Fruit fly (Drosophila melanogaster) whole organism, embryonic: ENCODE results near the gene CG18266.

Source experiments
- CG7745 ChIP-seq: fragments of 200-800 bp; sonication (Bioruptor generic); optimal IDR thresholded peaks from 2 replicates; lab custom pipeline; 2018; ENCODE audit warnings: missing biosample characterization, mild to moderate bottlenecking, missing genetic modification characterization, moderate library complexity
- chm ChIP-seq: fragments of 200-800 bp; sonication (Bioruptor generic); IDR thresholded peaks from 2 replicates; pipeline ENCODE4 v1.3.6; 2022; ENCODE audit warnings: missing biosample characterization, missing genetic modification characterization
- dan ChIP-seq: fragments of 200-800 bp; sonication (Bioruptor generic); IDR thresholded peaks from 2 replicates; pipeline ENCODE4 v1.3.6; 2022; ENCODE audit warnings: missing biosample characterization, missing genetic modification characterization
- maf-S ChIP-seq: fragments of 200-800 bp; sonication (Bioruptor generic); optimal IDR thresholded peaks from 2 replicates; lab custom pipeline; 2016; ENCODE audit warnings: missing biosample characterization, missing genetic modification characterization
- mam ChIP-seq: fragments of 200-800 bp; sonication (Bioruptor generic); optimal IDR thresholded peaks from 3 replicates; lab custom pipeline; 2016; ENCODE audit warnings: missing biosample characterization, missing genetic modification characterization
- nerfin-1 ChIP-seq: fragments of 200-800 bp; sonication (Bioruptor generic); optimal IDR thresholded peaks from 3 replicates; lab custom pipeline; 2019; ENCODE audit warnings: missing biosample characterization, mild to moderate bottlenecking, missing genetic modification characterization, moderate library complexity
- nmo ChIP-seq: fragments of 200-800 bp; sonication (Bioruptor generic); optimal IDR thresholded peaks from 2 replicates; lab custom pipeline; 2018; ENCODE audit warnings: missing biosample characterization, mild to moderate bottlenecking, missing genetic modification characterization, moderate library complexity
- trh ChIP-seq: fragments of 200-800 bp; sonication (Bioruptor generic); optimal IDR thresholded peaks from 2 replicates; lab custom pipeline; 2016; ENCODE audit warnings: missing biosample characterization, missing genetic modification characterization
- yki ChIP-seq: fragments of >200 bp; optimal IDR thresholded peaks from 3 replicates; lab custom pipeline; 2018

dm6 chr2L:5547288-5547777 lies 49.3 kb upstream of the CG18266 start:
- TF ChIP-seq nerfin-1 (tag; lab: Kevin White, UChicago) (peak; percentile 33), trh (GFP tag; lab: Kevin White, UChicago) (no peak), mam (GFP tag; lab: Kevin White, UChicago) (no peak), dan (GFP tag; lab: Robert Waterston, UW) (no peak), maf-S (no peak), yki (lab: Kevin White, UChicago) (no peak), CG7745 (no peak), nmo (GFP tag; lab: Kevin White, UChicago) (no peak), chm (GFP tag; lab: Robert Waterston, UW) (no peak)
